Worm (Caenorhabditis elegans): Measurements from ENCODE around the gene M01H9.5.

M01H9.5 gene

DNA sequence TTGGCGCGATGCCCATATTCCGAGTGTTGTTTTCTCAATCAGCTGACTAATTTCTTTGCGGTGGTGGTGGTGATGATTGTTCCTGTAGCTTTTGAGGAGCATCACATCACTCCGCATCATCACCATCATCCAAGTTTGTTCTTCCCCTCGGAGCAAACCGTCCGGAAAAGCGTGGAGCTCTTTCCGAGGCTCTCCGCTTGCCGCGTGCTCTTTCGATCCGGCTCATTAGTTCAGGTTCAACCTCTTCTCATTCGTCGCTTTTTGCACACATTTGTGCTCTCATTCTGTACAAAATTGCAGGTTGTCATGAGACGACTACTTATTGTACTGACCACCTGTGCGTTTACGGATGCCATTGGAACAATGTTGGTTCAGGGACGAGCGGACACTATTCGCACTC, at the start of gene M01H9.5:
TSS of gene M01H9.5 (plus strand) at position 301 of the 400 bp plus-strand sequence.
- TF ChIP-seq attf-3 (GFP tag; conservative IDR thresholded peaks at IDR 0.05) (no peak), lsy-27 (tag; optimal IDR thresholded peaks at IDR 0.05; ENCODE audit: borderline replicate concordance, insufficient read depth) (no peak), B0035.1 (tag; optimal IDR thresholded peaks at IDR 0.05) (no peak), F52B5.7 (tag; optimal IDR thresholded peaks at IDR 0.05) (no peak), dox-1 (GFP tag; IDR thresholded peaks at IDR 0.05) (no peak), B0019.2 (GFP tag; conservative IDR thresholded peaks at IDR 0.05) (no peak), ceh-58 (GFP tag; IDR thresholded peaks at IDR 0.05) (no peak), ztf-26 (tag; optimal IDR thresholded peaks at IDR 0.05) (no peak), Y53F4B.3 (GFP tag; IDR thresholded peaks at IDR 0.05) (no peak), K12H6.12 (tag; optimal IDR thresholded peaks at IDR 0.05) (no peak)

DNA sequence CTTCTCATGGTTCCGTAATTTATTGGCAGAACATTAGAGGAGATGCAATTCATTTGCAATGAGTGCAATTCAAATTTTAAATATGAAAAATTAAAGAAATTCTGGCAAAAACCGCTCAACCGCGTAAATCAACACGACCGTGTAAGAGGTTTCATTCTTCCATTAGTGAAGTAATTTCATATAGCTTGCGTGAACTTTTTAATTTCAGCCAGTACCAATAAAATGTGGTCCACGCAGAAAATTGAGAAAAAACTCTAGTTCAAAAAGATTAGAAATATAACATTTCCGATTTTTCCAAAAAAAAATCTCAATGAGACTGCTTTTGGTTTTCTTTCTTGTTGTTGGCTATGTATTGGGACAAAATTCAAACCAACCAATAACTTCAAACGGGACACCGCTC, 43.3 kb upstream of the M01H9.5 start, which contains the start of gene clec-175:
TSS of gene clec-175 (plus strand) at position 301 of the 400 bp plus-strand sequence.
- TF ChIP-seq let-526 (GFP tag; IDR thresholded peaks at IDR 0.05): no peak
- no peak for TF ChIP-seq mxl-1 (tag; optimal IDR thresholded peaks at IDR 0.05)
- no peak for TF ChIP-seq aptf-2 (GFP tag; conservative IDR thresholded peaks at IDR 0.05)
- no peak for TF ChIP-seq ztf-26 (tag; optimal IDR thresholded peaks at IDR 0.05)
- TF ChIP-seq snpc-3.4 (tag; optimal IDR thresholded peaks at IDR 0.05): no peak
- TF ChIP-seq ceh-100 (GFP tag; IDR thresholded peaks at IDR 0.05): no peak
- no peak for TF ChIP-seq dox-1 (GFP tag; IDR thresholded peaks at IDR 0.05)
- TF ChIP-seq unc-62 (GFP tag; optimal IDR thresholded peaks at IDR 0.05): no peak
- TF ChIP-seq egl-44 (GFP tag; IDR thresholded peaks at IDR 0.05): no peak
- TF ChIP-seq sdz-38 (tag; optimal IDR thresholded peaks at IDR 0.05): no peak
- TF ChIP-seq Y53G8AR.9 (GFP tag; conservative IDR thresholded peaks at IDR 0.05): no peak
- no peak for TF ChIP-seq F49E8.2 (tag; optimal IDR thresholded peaks at IDR 0.05; ENCODE audit: insufficient read depth)
- no peak for TF ChIP-seq F39B2.1 (GFP tag; IDR thresholded peaks at IDR 0.05)
- TF ChIP-seq madf-6 (GFP tag; IDR thresholded peaks at IDR 0.05): no peak
- TF ChIP-seq gei-17 (GFP tag; optimal IDR thresholded peaks at IDR 0.05): no peak
- TF ChIP-seq let-607 (tag; optimal IDR thresholded peaks at IDR 0.05): no peak

DNA sequence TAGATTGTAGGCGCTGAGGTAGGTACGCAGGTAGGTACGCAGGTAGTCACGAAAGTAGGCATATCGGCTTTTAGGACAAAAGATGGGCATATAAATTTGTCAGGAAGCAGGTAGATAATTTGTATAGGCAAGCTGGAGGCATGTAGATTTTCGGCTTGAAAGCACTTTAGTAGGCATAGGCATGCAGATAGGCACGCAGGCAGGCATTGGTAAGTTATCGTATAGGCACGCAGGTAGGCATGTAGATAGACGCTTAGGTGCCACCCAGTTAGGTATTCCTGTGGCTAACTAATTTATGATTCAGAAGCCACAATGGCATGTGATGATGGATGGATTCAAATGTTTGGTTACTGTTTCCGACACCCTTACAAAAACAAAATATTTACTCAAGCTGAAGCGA, 42.3 kb upstream of the M01H9.5 start:
- TF ChIP-seq B0019.2 (GFP tag; conservative IDR thresholded peaks at IDR 0.05) (no peak), dpff-1 (tag; optimal IDR thresholded peaks at IDR 0.05) (no peak), let-526 (GFP tag; IDR thresholded peaks at IDR 0.05) (no peak), lsy-27 (tag; optimal IDR thresholded peaks at IDR 0.05; ENCODE audit: borderline replicate concordance, insufficient read depth) (no peak), F10E7.11 (tag; optimal IDR thresholded peaks at IDR 0.05) (no peak), mcd-1 (GFP tag; IDR thresholded peaks at IDR 0.05) (no peak), xnd-1 (tag; optimal IDR thresholded peaks at IDR 0.05) (no peak), C17E4.6 (GFP tag; IDR thresholded peaks at IDR 0.05) (no peak), mes-4 (tag; optimal IDR thresholded peaks at IDR 0.05) (no peak)

DNA sequence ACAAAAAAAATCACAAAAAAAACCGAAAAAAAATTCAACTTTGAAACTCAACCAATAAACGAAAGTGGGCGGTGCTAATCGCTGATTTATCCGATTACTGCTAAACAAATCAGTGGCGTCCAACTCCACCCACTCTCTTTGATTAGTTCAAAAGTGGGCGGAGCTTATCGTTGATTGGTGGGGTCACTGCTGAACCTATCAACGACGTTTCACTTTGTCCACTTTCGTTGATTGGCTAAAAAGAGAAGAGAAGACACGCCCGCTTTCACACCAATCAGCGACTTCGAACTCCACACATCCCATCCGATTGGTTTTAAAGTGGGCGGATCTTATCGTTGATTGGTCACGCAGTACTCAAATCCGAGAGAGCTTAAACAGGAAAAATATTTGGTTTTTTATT, 41.4 kb upstream of the M01H9.5 start:
- TF ChIP-seq nfyb-1 (GFP tag; IDR thresholded peaks at IDR 0.05) (peak; percentile 48; the same call in 1 of the 2 replicates), atf-7 (tag; optimal IDR thresholded peaks at IDR 0.05) (no peak)

DNA sequence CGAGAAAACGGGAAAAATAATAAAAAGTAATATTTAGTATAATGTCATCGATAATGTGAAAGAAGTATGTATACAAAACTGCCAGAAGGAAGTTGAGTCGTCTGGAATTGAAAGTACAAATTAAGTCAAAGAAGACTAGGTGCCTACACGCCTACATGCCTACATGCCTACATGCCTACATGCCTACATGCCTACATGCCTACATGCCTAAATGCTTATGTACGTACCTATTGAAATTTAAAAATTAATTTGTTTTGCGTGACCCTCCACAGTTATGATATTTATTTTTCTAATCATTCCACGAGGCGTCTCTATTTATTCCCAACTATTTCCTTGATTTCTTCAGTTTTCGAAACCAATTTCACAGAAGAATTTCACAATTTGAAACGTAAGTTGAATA, 35.4 kb upstream of the M01H9.5 start, which contains the start of the genes str-185 and R08C7.5:
TSS of gene str-185 (minus strand) at position 101 of the 400 bp plus-strand sequence.
TSS of gene R08C7.5 (plus strand) at position 329 of the 400 bp plus-strand sequence.
- TF ChIP-seq F33H1.4 (GFP tag; IDR thresholded peaks at IDR 0.05) (no peak), akir-1 (GFP tag; optimal IDR thresholded peaks at IDR 0.05) (no peak), ztf-25 (GFP tag; IDR thresholded peaks at IDR 0.05) (no peak), Y56A3A.18 (GFP tag; IDR thresholded peaks at IDR 0.05) (no peak), ccch-3 (GFP tag; optimal IDR thresholded peaks at IDR 0.05) (no peak), snpc-1.3 (tag; optimal IDR thresholded peaks at IDR 0.05; ENCODE audit: insufficient read depth) (no peak), hlh-12 (tag; optimal IDR thresholded peaks at IDR 0.05) (no peak), egl-18 (GFP tag; IDR thresholded peaks at IDR 0.05) (no peak), C17E4.6 (GFP tag; IDR thresholded peaks at IDR 0.05) (no peak), rec-8 (tag; optimal IDR thresholded peaks at IDR 0.05) (no peak)
